Fruit fly (Drosophila melanogaster): ENCODE measurements around the gene CG9147.

Gene CG9147

DNA sequence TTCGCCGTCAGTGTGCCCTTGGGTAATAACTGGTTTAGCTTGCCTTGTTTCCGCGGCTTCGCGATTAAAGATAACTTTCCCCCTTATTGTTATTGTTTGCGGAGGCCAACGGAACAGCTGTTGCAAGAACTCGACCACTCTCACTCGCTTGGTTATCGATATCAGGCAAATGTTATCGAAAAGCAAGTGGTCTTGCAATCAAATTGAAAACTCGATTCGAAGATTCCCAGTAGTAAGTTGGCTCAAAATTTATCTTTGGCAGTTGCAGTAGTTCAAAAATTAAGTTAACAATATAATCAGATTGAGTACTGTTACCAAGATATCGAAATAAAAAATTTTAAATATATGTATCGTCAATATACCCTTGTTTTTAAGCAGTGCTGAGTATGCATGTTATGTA lies at the start of gene CG9147, which contains the start of gene Fbw5 (continued):
- TF ChIP-seq tgo (GFP tag; IDR thresholded peaks at IDR 0.05) = peak; percentile 100
- peak; percentile 97 for TF ChIP-seq Elba2 (GFP tag; optimal IDR thresholded peaks at IDR 0.05)
- TF ChIP-seq CG31441 (GFP tag; IDR thresholded peaks at IDR 0.05) = peak; percentile 99
- peak; percentile 100 for TF ChIP-seq Ada2b (GFP tag; IDR thresholded peaks at IDR 0.05)
- peak; percentile 99 for TF ChIP-seq trh (GFP tag; optimal IDR thresholded peaks at IDR 0.05)
- TF ChIP-seq jigr1 (GFP tag; IDR thresholded peaks at IDR 0.05) = peak; percentile 99
- TF ChIP-seq CG12299 (tag; optimal IDR thresholded peaks at IDR 0.05) = peak; percentile 99
- no peak for TF ChIP-seq Lpt (GFP tag; optimal IDR thresholded peaks at IDR 0.05)
- peak; percentile 100 for TF ChIP-seq nmo (GFP tag; optimal IDR thresholded peaks at IDR 0.05)
- peak; percentile 99 for TF ChIP-seq Sox100B (GFP tag; optimal IDR thresholded peaks at IDR 0.05)
- peak; percentile 99 for TF ChIP-seq CG12155 (GFP tag; optimal IDR thresholded peaks at IDR 0.05)
- TF ChIP-seq CG17802 (tag; optimal IDR thresholded peaks at IDR 0.05) = peak; percentile 93
- peak; percentile 99 for TF ChIP-seq pnt (GFP tag; optimal IDR thresholded peaks at IDR 0.05)
- peak; percentile 61 for TF ChIP-seq BEAF-32 (GFP tag; optimal IDR thresholded peaks at IDR 0.05)
- peak; percentile 99 to 100 for TF ChIP-seq chif (GFP tag; optimal IDR thresholded peaks at IDR 0.05)
- peak; percentile 98 for TF ChIP-seq CG16779 (GFP tag; IDR thresholded peaks at IDR 0.05)
- TF ChIP-seq bsh (GFP tag; optimal IDR thresholded peaks at IDR 0.05) = peak; percentile 99 to 100
- TF ChIP-seq D (optimal IDR thresholded peaks at IDR 0.05) = no peak
- TF ChIP-seq D (GFP tag; optimal IDR thresholded peaks at IDR 0.05) = peak; percentile 99
- peak; percentile 100 for TF ChIP-seq gro (GFP tag; optimal IDR thresholded peaks at IDR 0.05)
- peak; percentile 100 for TF ChIP-seq CG1602 (GFP tag; optimal IDR thresholded peaks at IDR 0.05)
- TF ChIP-seq odd (GFP tag; optimal IDR thresholded peaks at IDR 0.05) = peak; percentile 99
- peak; percentile 100 for TF ChIP-seq CG12942 (GFP tag; optimal IDR thresholded peaks at IDR 0.05)
- TF ChIP-seq E2f1 (GFP tag; IDR thresholded peaks at IDR 0.05) = peak; percentile 99
- TF ChIP-seq CG1529 (GFP tag; optimal IDR thresholded peaks at IDR 0.05) = peak; percentile 99
- peak; percentile 100 for TF ChIP-seq ATbp (GFP tag; optimal IDR thresholded peaks at IDR 0.05)
- TF ChIP-seq CG9932 (GFP tag; IDR thresholded peaks at IDR 0.05) = peak; percentile 99
- TF ChIP-seq Aef1 (GFP tag; IDR thresholded peaks at IDR 0.05) = peak; percentile 99
- peak; percentile 99 for TF ChIP-seq gce (GFP tag; IDR thresholded peaks at IDR 0.05)
- peak; percentile 97 for TF ChIP-seq Fer2 (tag; optimal IDR thresholded peaks at IDR 0.05)
- TF ChIP-seq CG3838 (GFP tag; optimal IDR thresholded peaks at IDR 0.05) = peak; percentile 99
- peak; percentile 98 for TF ChIP-seq her (GFP tag; optimal IDR thresholded peaks at IDR 0.05)
- peak; percentile 70 for TF ChIP-seq HLH4C (GFP tag; IDR thresholded peaks at IDR 0.05; ENCODE audit: partially characterized antibody)
- no peak for TF ChIP-seq Tbp (GFP tag; optimal IDR thresholded peaks at IDR 0.05)
- TF ChIP-seq Doc3 (GFP tag; IDR thresholded peaks at IDR 0.05; ENCODE audit: partially characterized antibody) = no peak; the same call in 2 of the 3 replicates
- TF ChIP-seq Pdp1 (GFP tag; optimal IDR thresholded peaks at IDR 0.05) = peak; percentile 99 to 100
- TF ChIP-seq crp (GFP tag; optimal IDR thresholded peaks at IDR 0.05) = peak; percentile 83 to 91
- no peak for TF ChIP-seq prd (optimal IDR thresholded peaks at IDR 0.05)
- peak; percentile 100 for TF ChIP-seq prd (GFP tag; IDR thresholded peaks at IDR 0.05)
- peak; percentile 99 for TF ChIP-seq ind (GFP tag; optimal IDR thresholded peaks at IDR 0.05)
- peak; percentile 99 for TF ChIP-seq ase (GFP tag; IDR thresholded peaks at IDR 0.05)
- TF ChIP-seq CG14050 (GFP tag; IDR thresholded peaks at IDR 0.05) = peak; percentile 100
- peak; percentile 100 for TF ChIP-seq fd3F (GFP tag; optimal IDR thresholded peaks at IDR 0.05)
- peak; percentile 99 for TF ChIP-seq CG12744 (GFP tag; optimal IDR thresholded peaks at IDR 0.05)
- TF ChIP-seq Mes4 (GFP tag; optimal IDR thresholded peaks at IDR 0.05) = peak; percentile 99
- peak; percentile 99 for TF ChIP-seq onecut (GFP tag; IDR thresholded peaks at IDR 0.05)
- peak; percentile 98 for TF ChIP-seq CG4424 (GFP tag; optimal IDR thresholded peaks at IDR 0.05)
- peak; percentile 52; the same call in 1 of the 3 replicates for TF ChIP-seq CG7963 (GFP tag; IDR thresholded peaks at IDR 0.05; ENCODE audit: partially characterized antibody)
- peak; percentile 99 for TF ChIP-seq CG34422 (GFP tag; IDR thresholded peaks at IDR 0.05)
- peak; percentile 99 for TF ChIP-seq al (GFP tag; IDR thresholded peaks at IDR 0.05)
- peak; percentile 71 for TF ChIP-seq pzg (GFP tag; optimal IDR thresholded peaks at IDR 0.05)
- peak; percentile 92 for TF ChIP-seq Deaf1 (tag; optimal IDR thresholded peaks at IDR 0.05)

All from whole organism, embryonic.